Fruit fly (Drosophila melanogaster) Kc167 (cell line): ENCODE measurements around the gene CG8838.

ENCODE experiments used
- Myc ChIP-seq: fragments of >200 bp; optimal IDR thresholded peaks from 2 replicates; lab custom pipeline; 2017; ENCODE audit warnings: missing external identifiers
- Sin3A ChIP-seq: fragments of >200 bp; optimal IDR thresholded peaks from 2 replicates; lab custom pipeline; 2018; ENCODE audit warnings: missing external identifiers
- h ChIP-seq: fragments of >200 bp; optimal IDR thresholded peaks from 3 replicates; lab custom pipeline; 2018; ENCODE audit warnings: missing external identifiers
- psq ChIP-seq: fragments of >200 bp; optimal IDR thresholded peaks from 2 replicates; lab custom pipeline; 2017; ENCODE audit warnings: missing external identifiers
- ttk ChIP-seq: sonication (Bioruptor generic); optimal IDR thresholded peaks from 2 replicates; lab custom pipeline; 2017; ENCODE audit warnings: missing external identifiers

DNA sequence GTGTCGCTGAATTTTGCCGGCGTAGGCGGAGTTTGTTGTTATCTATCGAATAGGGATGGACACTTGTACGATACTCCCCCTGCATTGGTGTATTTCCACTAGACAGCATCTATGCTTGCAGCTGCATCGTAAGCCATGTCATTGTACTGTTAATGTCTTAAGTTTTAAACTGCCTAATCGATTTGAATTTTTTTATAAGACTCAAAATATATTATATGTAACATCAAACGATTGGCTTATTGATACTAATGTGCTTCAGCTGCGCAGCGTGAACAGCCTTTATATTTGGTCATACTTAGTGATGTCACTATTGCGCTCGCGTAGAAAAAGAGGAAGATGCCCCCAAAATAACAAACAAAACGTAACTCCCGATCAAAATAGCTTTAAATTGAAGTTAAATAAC is 19.2 kb downstream of the CG8838 start, which contains the start of the genes CG9662 and Ptpa:
- TF ChIP-seq h (no peak), psq (no peak), ttk (no peak), Sin3A (lab: Kevin White, UChicago) (no peak), Myc (lab: Kevin White, UChicago) (no peak)
